Worm (Caenorhabditis elegans) whole organism, late embryonic: Measurements from ENCODE around the gene str-155.

ENCODE experiments used
- K02D7.2 ChIP-seq: sonication (generic microtip); optimal IDR thresholded peaks from 2 replicates; lab custom pipeline; 2017; ENCODE audit warnings: mild to moderate bottlenecking, missing genetic modification characterization, missing compliant biosample characterization
- ahr-1 ChIP-seq: sonication (generic microtip); optimal IDR thresholded peaks from 2 replicates; lab custom pipeline; 2016; ENCODE audit warnings: missing genetic modification characterization, missing compliant biosample characterization
- ceh-14 ChIP-seq: sonication (generic microtip); optimal IDR thresholded peaks from 2 replicates; lab custom pipeline; 2016; ENCODE audit warnings: missing genotype, missing genetic modification characterization, missing compliant biosample characterization
- ceh-18 ChIP-seq: sonication (generic microtip); optimal IDR thresholded peaks from 2 replicates; lab custom pipeline; 2016; ENCODE audit warnings: missing genetic modification characterization, missing compliant biosample characterization
- ceh-2 ChIP-seq: sonication (generic microtip); optimal IDR thresholded peaks from 2 replicates; lab custom pipeline; 2016; ENCODE audit warnings: missing genotype, missing genetic modification characterization, missing compliant biosample characterization
- ceh-22 ChIP-seq: sonication (generic microtip); optimal IDR thresholded peaks from 2 replicates; lab custom pipeline; 2017; ENCODE audit warnings: missing biosample characterization, missing genetic modification characterization
- ceh-31 ChIP-seq: sonication (generic microtip); optimal IDR thresholded peaks from 2 replicates; lab custom pipeline; 2016; ENCODE audit warnings: missing genetic modification characterization, missing compliant biosample characterization
- ceh-34 ChIP-seq: sonication (generic microtip); optimal IDR thresholded peaks from 2 replicates; lab custom pipeline; 2016; ENCODE audit warnings: mild to moderate bottlenecking, missing genetic modification characterization, missing compliant biosample characterization
- dve-1 ChIP-seq: sonication (generic microtip); optimal IDR thresholded peaks from 2 replicates; lab custom pipeline; 2017; ENCODE audit warnings: antibody characterized with exemption, mild to moderate bottlenecking, missing genetic modification characterization, missing compliant biosample characterization
- elt-2 ChIP-seq: sonication (generic microtip); optimal IDR thresholded peaks from 2 replicates; lab custom pipeline; 2016; ENCODE audit warnings: missing genetic modification reagents, missing genetic modification characterization, missing compliant biosample characterization
- ets-4 ChIP-seq: sonication (generic microtip); optimal IDR thresholded peaks from 2 replicates; lab custom pipeline; 2016; ENCODE audit warnings: missing genetic modification characterization, missing compliant biosample characterization
- fkh-10 ChIP-seq: fragments of 150-350 bp; optimal IDR thresholded peaks from 2 replicates; lab custom pipeline; 2014; ENCODE audit warnings: missing biosample characterization, missing genetic modification reagents, missing genetic modification characterization
- fkh-6 ChIP-seq: sonication (generic microtip); optimal IDR thresholded peaks from 2 replicates; lab custom pipeline; 2016; ENCODE audit warnings: missing genetic modification characterization, missing compliant biosample characterization
- hlh-13 ChIP-seq: fragments of 200-800 bp; sonication (Bioruptor generic); optimal IDR thresholded peaks from 2 replicates; lab custom pipeline; 2018; ENCODE audit warnings: mild to moderate bottlenecking, missing genetic modification characterization, missing compliant biosample characterization
- hlh-30 ChIP-seq: sonication (generic microtip); optimal IDR thresholded peaks from 2 replicates; lab custom pipeline; 2017; ENCODE audit warnings: antibody characterized with exemption, missing genetic modification characterization, missing compliant biosample characterization; ENCODE audit not compliant: insufficient read depth
- mec-3 ChIP-seq: sonication (generic microtip); optimal IDR thresholded peaks from 2 replicates; lab custom pipeline; 2016; ENCODE audit warnings: borderline replicate concordance, missing genetic modification characterization, missing compliant biosample characterization
- odd-2 ChIP-seq: sonication (generic microtip); optimal IDR thresholded peaks from 2 replicates; lab custom pipeline; 2017; ENCODE audit warnings: antibody characterized with exemption, mild to moderate bottlenecking, missing genetic modification characterization, missing compliant biosample characterization
- pat-9 ChIP-seq: fragments of 200-800 bp; sonication (Bioruptor generic); optimal IDR thresholded peaks from 2 replicates; lab custom pipeline; 2018; ENCODE audit warnings: mild to moderate bottlenecking, missing genetic modification characterization, moderate library complexity, missing compliant biosample characterization
- pax-1 ChIP-seq: fragments of 150-350 bp; optimal IDR thresholded peaks from 2 replicates; lab custom pipeline; 2014; ENCODE audit warnings: missing biosample characterization, missing genetic modification characterization
- pha-4 ChIP-seq: fragments of 150-350 bp; optimal IDR thresholded peaks from 2 replicates; lab custom pipeline; 2018; ENCODE audit warnings: missing biosample characterization, missing genetic modification reagents, missing genetic modification characterization
- pqm-1 ChIP-seq: sonication (generic microtip); optimal IDR thresholded peaks from 2 replicates; lab custom pipeline; 2016; ENCODE audit warnings: missing genetic modification characterization, missing compliant biosample characterization
- pros-1 ChIP-seq: fragments of 150-350 bp; optimal IDR thresholded peaks from 2 replicates; lab custom pipeline; 2014; ENCODE audit warnings: missing biosample characterization, missing genetic modification reagents, missing genetic modification characterization
- ref-2 ChIP-seq: sonication (generic microtip); optimal IDR thresholded peaks from 2 replicates; lab custom pipeline; 2016; ENCODE audit warnings: missing genetic modification characterization, missing compliant biosample characterization
- rnt-1 ChIP-seq: sonication (generic microtip); optimal IDR thresholded peaks from 2 replicates; lab custom pipeline; 2016; ENCODE audit warnings: missing genetic modification characterization, missing compliant biosample characterization
- tbx-2 ChIP-seq: sonication (generic microtip); optimal IDR thresholded peaks from 2 replicates; lab custom pipeline; 2016; ENCODE audit warnings: missing genetic modification characterization, missing compliant biosample characterization
- tbx-7 ChIP-seq: sonication (generic microtip); optimal IDR thresholded peaks from 2 replicates; lab custom pipeline; 2016; ENCODE audit warnings: missing genotype, missing genetic modification characterization, missing compliant biosample characterization
- unc-3 ChIP-seq, 2 experiments: fragments of 200-800 bp in 1 of 2; sonication (Bioruptor generic) in 1 of 2; sonication (generic microtip) in 1 of 2; conservative IDR thresholded peaks in 1 of 2; optimal IDR thresholded peaks in 1 of 2; 2 replicates each; pipeline versions ENCODE4 v1.3.6 to Lab custom; 2016 to 2022; ENCODE audit warnings: missing compliant biosample characterization in 2 of 2, missing genetic modification characterization in 2 of 2, missing genetic modification reagents in 1 of 2
- unc-42 ChIP-seq: sonication (generic microtip); optimal IDR thresholded peaks from 2 replicates; lab custom pipeline; 2016; ENCODE audit warnings: missing genotype, missing genetic modification characterization, missing compliant biosample characterization
- ztf-16 ChIP-seq: sonication (generic microtip); optimal IDR thresholded peaks from 2 replicates; lab custom pipeline; 2017; ENCODE audit warnings: missing genetic modification characterization, missing compliant biosample characterization

The str-155 gene

DNA sequence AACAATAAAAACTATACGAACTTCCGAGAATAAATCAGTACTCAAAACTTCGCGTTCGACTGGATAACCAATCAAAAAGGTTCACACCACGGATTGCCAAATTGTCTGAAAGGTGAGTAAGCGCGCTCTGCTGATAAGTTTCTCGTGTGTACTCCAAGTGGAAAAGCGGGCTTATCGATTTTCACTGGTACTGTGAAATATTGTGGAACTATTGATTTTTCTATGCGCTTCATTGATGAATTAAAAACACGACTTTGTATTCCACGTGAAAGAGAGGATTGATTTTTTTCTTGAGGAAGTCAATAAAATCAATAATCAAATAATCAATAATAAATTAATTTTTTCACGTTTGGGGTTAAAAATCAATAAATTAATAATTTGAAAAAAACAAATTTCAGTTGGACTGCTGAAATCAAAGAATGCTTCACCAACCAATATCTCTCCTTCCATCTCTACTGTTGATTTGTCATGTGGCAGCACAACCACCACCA is 10.1 kb upstream of the str-155 start, which contains the start of gene T08B6.4:
TSS of gene T08B6.4 (plus strand) at position 51 of the 491 bp plus-strand sequence.
- TF ChIP-seq ztf-16 (tag; lab: Kevin White, UChicago): no peak
- TF ChIP-seq unc-42 (tag; lab: Kevin White, UChicago): no peak
- no peak for TF ChIP-seq tbx-7 (tag; lab: Kevin White, UChicago)
- TF ChIP-seq ceh-22 (tag; lab: Kevin White, UChicago): no peak
- no peak for TF ChIP-seq ceh-14 (tag; lab: Kevin White, UChicago)
- TF ChIP-seq ceh-2 (tag; lab: Kevin White, UChicago): no peak
- no peak for TF ChIP-seq tbx-2 (tag; lab: Kevin White, UChicago)
- no peak for TF ChIP-seq K02D7.2 (tag; lab: Kevin White, UChicago)
- TF ChIP-seq ceh-31 (tag; lab: Kevin White, UChicago): no peak
- no peak for TF ChIP-seq fkh-6 (tag; lab: Kevin White, UChicago)
- no peak for TF ChIP-seq ref-2 (tag; lab: Kevin White, UChicago)
- TF ChIP-seq rnt-1 (tag; lab: Kevin White, UChicago): no peak
- TF ChIP-seq ets-4 (tag; lab: Kevin White, UChicago): no peak
- TF ChIP-seq hlh-13 (GFP tag; lab: Kevin White, UChicago): no peak
- TF ChIP-seq pha-4: no peak
- no peak for TF ChIP-seq odd-2 (tag; lab: Kevin White, UChicago)
- TF ChIP-seq fkh-10 (GFP tag; lab: Kevin White, UChicago): no peak

DNA sequence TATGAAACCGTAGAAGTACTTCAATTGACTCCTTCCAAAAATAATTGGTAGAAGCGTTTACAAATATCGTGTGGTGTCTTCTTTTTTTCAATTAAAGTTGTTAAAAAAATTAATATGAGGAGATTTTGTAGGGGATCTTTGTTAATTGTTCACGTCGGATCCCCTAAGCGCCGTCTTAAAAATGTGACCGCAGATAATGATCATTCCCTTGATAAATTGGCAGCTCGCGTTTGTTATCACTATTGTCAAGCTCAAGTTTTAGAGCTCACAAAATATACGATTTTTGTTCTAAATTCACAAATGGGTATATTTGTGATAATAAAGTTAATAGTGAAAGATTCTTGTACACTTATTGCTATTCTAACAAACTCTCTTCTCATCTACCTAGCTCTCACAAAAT is 6.8 kb upstream of the str-155 start, which contains the start of gene str-159:
TSS of gene str-159 (plus strand) at position 301 of the 400 bp plus-strand sequence.
- TF ChIP-seq ceh-22 (tag; lab: Kevin White, UChicago): no peak
- TF ChIP-seq ahr-1 (tag; lab: Kevin White, UChicago): no peak

DNA sequence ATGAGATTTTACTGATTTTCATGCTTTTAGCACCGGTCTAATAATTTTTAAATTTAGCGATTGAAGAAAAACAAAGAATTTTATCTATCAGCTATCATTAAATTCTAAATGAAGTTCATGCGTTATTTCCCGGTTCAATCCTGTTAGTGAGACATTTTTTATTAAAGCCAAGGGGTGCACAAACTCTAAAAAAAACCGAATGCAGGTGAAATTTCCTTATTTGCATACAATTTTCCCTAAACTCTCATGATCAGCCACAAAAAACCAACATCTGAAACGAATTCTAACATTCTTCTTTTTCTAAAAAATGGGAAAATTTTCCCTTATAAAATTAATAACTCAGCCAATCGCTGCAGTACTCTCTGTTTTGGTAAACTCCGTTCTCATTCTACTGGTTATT is 2.7 kb upstream of the str-155 start, which contains the start of gene str-156:
TSS of gene str-156 (plus strand) at position 301 of the 400 bp plus-strand sequence.
- TF ChIP-seq hlh-30 (tag; lab: Kevin White, UChicago): no peak
- no peak for TF ChIP-seq fkh-6 (tag; lab: Kevin White, UChicago)
- TF ChIP-seq ceh-18 (tag; lab: Kevin White, UChicago): no peak
- TF ChIP-seq mec-3 (tag; lab: Kevin White, UChicago): no peak
- no peak for TF ChIP-seq unc-3 (GFP tag; conservative IDR thresholded peaks at IDR 0.05; lab: Robert Waterston, UW)
- no peak for TF ChIP-seq unc-3 (tag; optimal IDR thresholded peaks at IDR 0.05; lab: Kevin White, UChicago)
- no peak for TF ChIP-seq ceh-34 (tag; lab: Kevin White, UChicago)
- no peak for TF ChIP-seq dve-1

DNA sequence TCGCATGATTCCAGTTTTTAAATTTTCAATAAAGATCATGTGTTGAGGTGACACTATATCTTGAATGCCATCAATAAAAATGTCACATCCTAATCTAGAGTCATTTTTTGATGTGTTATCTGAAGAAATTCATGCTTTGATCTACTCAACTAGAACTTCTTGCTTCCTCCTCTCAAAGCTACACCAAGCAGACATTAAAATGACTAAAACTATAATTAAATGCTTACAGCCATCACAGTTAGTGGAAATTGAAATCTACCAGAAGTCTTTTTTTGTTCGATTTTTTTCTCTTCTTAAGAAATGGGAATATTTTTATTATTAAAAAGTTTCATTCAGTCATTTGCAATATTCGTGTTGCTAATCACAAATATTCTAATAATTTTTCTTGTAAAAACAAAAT is 2.0 kb downstream of the str-155 start, which contains the start of gene str-158:
TSS of gene str-158 (plus strand) at position 301 of the 400 bp plus-strand sequence.
- TF ChIP-seq ceh-31 (tag; lab: Kevin White, UChicago): no peak

ce11 chrIV:4930045-4930444 is 14.3 kb downstream of the str-155 start, which contains the start of gene Y9C9A.8:
Y9C9A.8 (plus strand) TSS chrIV:4930345.
- TF ChIP-seq ztf-16 (tag; lab: Kevin White, UChicago): no peak
- TF ChIP-seq fkh-6 (tag; lab: Kevin White, UChicago): no peak
- no peak for TF ChIP-seq pha-4
- TF ChIP-seq pax-1 (tag; lab: Kevin White, UChicago): no peak

DNA sequence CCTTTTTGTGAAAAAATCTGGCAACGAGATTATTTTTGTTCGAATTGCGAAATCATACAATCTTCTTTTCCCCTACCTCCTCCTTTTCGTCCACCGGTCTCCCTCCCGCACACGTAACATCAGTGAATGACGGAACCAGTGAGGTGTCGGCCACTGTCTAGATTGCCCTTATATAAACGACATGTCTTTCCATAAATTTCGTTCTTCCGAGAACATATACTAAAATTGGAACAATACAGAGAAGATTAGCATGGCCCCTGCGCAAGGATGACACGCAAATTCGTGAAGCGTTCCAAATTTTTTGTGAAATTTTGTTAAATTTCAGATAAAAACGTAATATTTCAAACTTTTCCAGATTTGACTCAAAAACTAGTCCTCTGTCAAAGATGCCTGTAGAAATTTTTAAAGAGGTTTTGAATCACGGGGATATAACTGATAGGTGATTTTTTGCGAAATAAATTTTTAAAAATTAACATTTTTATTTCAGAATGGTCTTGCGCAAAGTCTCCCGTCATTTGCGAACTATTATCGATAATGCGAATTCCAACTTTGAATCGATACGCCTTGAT is 15.0 kb downstream of the str-155 start:
- TF ChIP-seq ets-4 (tag; lab: Kevin White, UChicago): no peak
- no peak for TF ChIP-seq K02D7.2 (tag; lab: Kevin White, UChicago)
- TF ChIP-seq pros-1 (tag; lab: Kevin White, UChicago): no peak
- TF ChIP-seq unc-3 (GFP tag; conservative IDR thresholded peaks at IDR 0.05; lab: Robert Waterston, UW): no peak
- TF ChIP-seq unc-3 (tag; optimal IDR thresholded peaks at IDR 0.05; lab: Kevin White, UChicago): no peak
- peak; percentile 33 for TF ChIP-seq elt-2 (tag; lab: Kevin White, UChicago)
- TF ChIP-seq pqm-1 (tag; lab: Kevin White, UChicago): no peak
- TF ChIP-seq pat-9 (tag; lab: Kevin White, UChicago): no peak
